Fruit fly (Drosophila melanogaster): ENCODE measurements around the gene Hmx.

Gene Hmx

dm6 chr3R:17534325-17535105 is 24.2 kb upstream of the Hmx start, which contains the start of the genes CG5823 and P5cr-2 (continued):
- TF ChIP-seq CG11398 (GFP tag; optimal IDR thresholded peaks at IDR 0.05) (peak; percentile 79), amos (GFP tag; IDR thresholded peaks at IDR 0.05; ENCODE audit: partially characterized antibody) (peak; percentile 35; the same call in 1 of the 2 replicates), rib (GFP tag; IDR thresholded peaks at IDR 0.05) (no peak), gsb-n (tag; optimal IDR thresholded peaks at IDR 0.05) (no peak), CG34224 (GFP tag; IDR thresholded peaks at IDR 0.05; ENCODE audit: partially characterized antibody) (no peak; the same call in 2 of the 3 replicates), hth (optimal IDR thresholded peaks at IDR 0.05) (no peak), Blimp-1 (GFP tag; optimal IDR thresholded peaks at IDR 0.05) (peak; percentile 2), CG6654 (GFP tag; optimal IDR thresholded peaks at IDR 0.05) (no peak), CG14050 (GFP tag; IDR thresholded peaks at IDR 0.05) (no peak), Ada2b (GFP tag; IDR thresholded peaks at IDR 0.05) (peak; percentile 19; the same call in 1 of the 2 replicates), CG13123 (GFP tag; optimal IDR thresholded peaks at IDR 0.05) (peak; percentile 81), ash1 (GFP tag; optimal IDR thresholded peaks at IDR 0.05) (peak; percentile 45), CG7839 (tag; optimal IDR thresholded peaks at IDR 0.05) (no peak), usp (GFP tag; optimal IDR thresholded peaks at IDR 0.05) (no peak), HLH4C (GFP tag; IDR thresholded peaks at IDR 0.05; ENCODE audit: partially characterized antibody) (peak; percentile 60; the same call in 2 of the 3 replicates), CG16863 (GFP tag; optimal IDR thresholded peaks at IDR 0.05) (peak; percentile 76), ci (GFP tag; IDR thresholded peaks at IDR 0.05) (peak; percentile 85; the same call in 2 of the 3 replicates), CG6689 (GFP tag; IDR thresholded peaks at IDR 0.05) (no peak), Bgb (GFP tag; IDR thresholded peaks at IDR 0.05; ENCODE audit: partially characterized antibody) (peak; percentile 71), Pdp1 (GFP tag; optimal IDR thresholded peaks at IDR 0.05) (peak; percentile 0 to 50), CG1024 (GFP tag; IDR thresholded peaks at IDR 0.05) (peak; percentile 52; the same call in 1 of the 2 replicates), Rx (GFP tag; IDR thresholded peaks at IDR 0.05) (no peak), NC2β (GFP tag; optimal IDR thresholded peaks at IDR 0.05) (peak; percentile 88), luna (GFP tag; optimal IDR thresholded peaks at IDR 0.05) (peak; percentile 28), CG1602 (GFP tag; optimal IDR thresholded peaks at IDR 0.05) (peak; percentile 39), CG8281 (tag; optimal IDR thresholded peaks at IDR 0.05) (no peak), Hr51 (GFP tag; optimal IDR thresholded peaks at IDR 0.05) (peak in 1 of 2 experiments; percentile 57), Opbp (GFP tag; IDR thresholded peaks at IDR 0.05; ENCODE audit: partially characterized antibody) (0 out of 3 replicates have a peak, but pooled peaks have one; percentile 5), CG4707 (GFP tag; optimal IDR thresholded peaks at IDR 0.05) (peak; percentile 74), CG11093 (GFP tag; IDR thresholded peaks at IDR 0.05) (no peak), br (optimal IDR thresholded peaks at IDR 0.05) (no peak), Sin3A (optimal IDR thresholded peaks at IDR 0.05) (peak; percentile 72), Trl (optimal IDR thresholded peaks at IDR 0.05) (peak in 1 of 2 experiments; percentile 10), Trl (GFP tag; optimal IDR thresholded peaks at IDR 0.05) (peak; percentile 9), inv (GFP tag; IDR thresholded peaks at IDR 0.05; ENCODE audit: partially characterized antibody) (no peak), abd-A (tag; optimal IDR thresholded peaks at IDR 0.05) (no peak), CG3065 (GFP tag; optimal IDR thresholded peaks at IDR 0.05) (no peak), tll (GFP tag; optimal IDR thresholded peaks at IDR 0.05) (peak in 1 of 2 experiments; percentile 11), al (GFP tag; IDR thresholded peaks at IDR 0.05) (0 out of 2 replicates have a peak, but pooled peaks have one; percentile 10), CG17359 (tag; optimal IDR thresholded peaks at IDR 0.05) (peak; percentile 40), CG4360 (GFP tag; IDR thresholded peaks at IDR 0.05) (0 out of 2 replicates have a peak, but pooled peaks have one; percentile 13), kay (GFP tag; optimal IDR thresholded peaks at IDR 0.05) (no peak), CG31224 (GFP tag; IDR thresholded peaks at IDR 0.05) (no peak), CG2202 (tag; optimal IDR thresholded peaks at IDR 0.05) (peak; percentile 68), CG34376 (GFP tag; optimal IDR thresholded peaks at IDR 0.05) (no peak), CG4617 (GFP tag; optimal IDR thresholded peaks at IDR 0.05; ENCODE audit: borderline replicate concordance) (peak; percentile 96), CrebB (tag; optimal IDR thresholded peaks at IDR 0.05) (peak; percentile 65), H2.0 (GFP tag; IDR thresholded peaks at IDR 0.05) (no peak), Gug (GFP tag; IDR thresholded peaks at IDR 0.05) (peak; percentile 1; the same call in 1 of the 4 replicates)
